Fruit fly (Drosophila melanogaster): Measurements from ENCODE around the gene Gprk2.

DNA sequence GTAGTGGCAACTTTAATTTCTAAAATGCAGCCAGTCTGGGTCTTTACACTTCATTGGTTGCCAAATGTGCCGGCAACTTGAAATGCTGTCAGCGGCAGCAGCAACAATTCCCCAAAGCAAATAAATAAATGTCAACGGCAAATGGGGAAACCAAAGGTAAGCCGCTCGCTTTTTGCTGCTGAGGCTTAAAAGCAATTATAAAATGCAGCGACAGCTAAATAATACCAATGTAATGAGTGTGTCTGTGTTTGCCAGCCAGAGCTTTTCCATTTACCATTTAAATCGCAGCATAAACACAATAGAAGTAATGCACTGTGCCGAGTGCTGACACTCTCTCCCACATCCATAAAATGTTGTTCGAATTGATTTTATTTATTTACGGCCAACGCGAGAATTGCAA, 35.5 kb downstream of the Gprk2 start:
- TF ChIP-seq CG8478 (optimal IDR thresholded peaks at IDR 0.05) (no peak), CTCF (optimal IDR thresholded peaks at IDR 0.05) (no peak)
